Fruit fly (Drosophila melanogaster) whole organism, embryonic: ENCODE measurements around the gene PIG-S.

Experiments
- Abd-B ChIP-seq: fragments of 200-800 bp; sonication (Bioruptor generic); optimal IDR thresholded peaks from 2 replicates; lab custom pipeline; 2018; ENCODE audit warnings: missing biosample characterization, mild to moderate bottlenecking, missing genetic modification characterization, moderate library complexity
- CG2712 ChIP-seq: fragments of 200-800 bp; optimal IDR thresholded peaks from 3 replicates; lab custom pipeline; 2019; ENCODE audit warnings: missing biosample characterization, mild to moderate bottlenecking, missing genetic modification characterization, moderate library complexity
- CG3281 ChIP-seq: fragments of 200-800 bp; sonication (Bioruptor generic); optimal IDR thresholded peaks from 3 replicates; lab custom pipeline; 2017; ENCODE audit warnings: missing biosample characterization, mild to moderate bottlenecking, missing genetic modification characterization
- CG7271 ChIP-seq: fragments of 200-800 bp; sonication (Bioruptor generic); optimal IDR thresholded peaks from 2 replicates; lab custom pipeline; 2018; ENCODE audit warnings: missing biosample characterization, mild to moderate bottlenecking, missing genetic modification characterization, moderate library complexity
- CG7745 ChIP-seq: fragments of 200-800 bp; sonication (Bioruptor generic); optimal IDR thresholded peaks from 2 replicates; lab custom pipeline; 2018; ENCODE audit warnings: missing biosample characterization, mild to moderate bottlenecking, missing genetic modification characterization, moderate library complexity
- Lim3 ChIP-seq: fragments of 200-800 bp; sonication (Bioruptor generic); IDR thresholded peaks from 2 replicates; pipeline ENCODE4 v1.3.6; 2022; ENCODE audit warnings: missing biosample characterization, missing genetic modification characterization
- Sry-δ ChIP-seq: fragments of 200-800 bp; sonication (Bioruptor generic); optimal IDR thresholded peaks from 2 replicates; lab custom pipeline; 2016; ENCODE audit warnings: missing biosample characterization, missing genetic modification characterization
- hb ChIP-seq: fragments of 200-800 bp; sonication (Bioruptor generic); IDR thresholded peaks from 3 replicates; pipeline ENCODE4 v1.3.6; 2022; ENCODE audit warnings: missing biosample characterization, missing genetic modification characterization; ENCODE audit not compliant: partially characterized antibody
- pho ChIP-seq: fragments of 200-800 bp; sonication (Bioruptor generic); optimal IDR thresholded peaks from 2 replicates; lab custom pipeline; 2016; ENCODE audit warnings: missing biosample characterization, missing genetic modification characterization
- pita ChIP-seq: fragments of 200-800 bp; sonication (Bioruptor generic); optimal IDR thresholded peaks from 2 replicates; lab custom pipeline; 2017; ENCODE audit warnings: missing biosample characterization, mild to moderate bottlenecking, missing genetic modification characterization
- slbo ChIP-seq: fragments of 200-800 bp; sonication (Bioruptor generic); IDR thresholded peaks from 2 replicates; pipeline ENCODE4 v1.3.6; 2022; ENCODE audit warnings: missing biosample characterization, missing genetic modification characterization
- ttk ChIP-seq: fragments of 200-800 bp; sonication (Bioruptor generic); IDR thresholded peaks from 2 replicates; pipeline ENCODE4 v2.1.2; 2022; ENCODE audit warnings: missing biosample characterization, missing genetic modification characterization

- TF ChIP-seq slbo (GFP tag; lab: Robert Waterston, UW) (0 out of 2 replicates have a peak, but pooled peaks have one; percentile 23), Lim3 (GFP tag; lab: Robert Waterston, UW) (no peak), CG7271 (tag; lab: Kevin White, UChicago) (no peak), CG3281 (no peak), pita (GFP tag; lab: Kevin White, UChicago) (no peak), pho (no peak), CG2712 (tag; lab: Kevin White, UChicago) (no peak), Sry-δ (GFP tag; lab: Kevin White, UChicago) (no peak), CG7745 (no peak), Abd-B (GFP tag; lab: Kevin White, UChicago) (no peak), hb (GFP tag; lab: Robert Waterston, UW) (no peak), ttk (GFP tag; lab: Robert Waterston, UW) (no peak)
These were observed 23.1 kb downstream of the PIG-S start, which contains the start of the genes CG31121 and CG11069 for dm6 chr3R:24894419-24895206.
